Worm (Caenorhabditis elegans): ENCODE measurements around the gene ets-4.

ce11 chrX:6484780-6485179, 33.9 kb upstream of the ets-4 start, which contains the start of gene gar-1:
- TF ChIP-seq D2030.7 (GFP tag; IDR thresholded peaks at IDR 0.05) (no peak), snpc-1.3 (tag; optimal IDR thresholded peaks at IDR 0.05; ENCODE audit: insufficient read depth) (no peak), Y67H2A.10 (GFP tag; conservative IDR thresholded peaks at IDR 0.05) (no peak), lin-40 (tag; optimal IDR thresholded peaks at IDR 0.05) (no peak), F57A8.1 (GFP tag; optimal IDR thresholded peaks at IDR 0.05) (no peak), Y56A3A.18 (GFP tag; IDR thresholded peaks at IDR 0.05) (no peak), ztf-6 (GFP tag; IDR thresholded peaks at IDR 0.05) (no peak), ccch-3 (GFP tag; optimal IDR thresholded peaks at IDR 0.05) (no peak), zfh-2 (GFP tag; conservative IDR thresholded peaks at IDR 0.05) (no peak), F33H1.4 (GFP tag; IDR thresholded peaks at IDR 0.05) (no peak), nfya-1 (tag; optimal IDR thresholded peaks at IDR 0.05; ENCODE audit: borderline replicate concordance, insufficient read depth) (no peak), bed-2 (GFP tag; IDR thresholded peaks at IDR 0.05) (no peak), ama-1 (optimal IDR thresholded peaks at IDR 0.05) (no peak), ama-1 (GFP tag; optimal IDR thresholded peaks at IDR 0.05) (no peak)
